Fruit fly (Drosophila melanogaster) whole organism, embryonic: ENCODE measurements around the gene kek6.

Source experiments
- CG10267 ChIP-seq: fragments of 200-800 bp; sonication (Bioruptor generic); optimal IDR thresholded peaks from 2 replicates; lab custom pipeline; 2018; ENCODE audit warnings: missing biosample characterization, mild to moderate bottlenecking, missing genetic modification characterization, moderate library complexity
- CG10274 ChIP-seq: fragments of 200-800 bp; sonication (Bioruptor generic); optimal IDR thresholded peaks from 3 replicates; lab custom pipeline; 2017; ENCODE audit warnings: missing biosample characterization, mild to moderate bottlenecking, missing genetic modification characterization
- CG10366 ChIP-seq: fragments of 200-800 bp; sonication (Bioruptor generic); IDR thresholded peaks from 2 replicates; pipeline ENCODE4 v1.3.6; 2022; ENCODE audit warnings: missing biosample characterization, missing genetic modification characterization
- CG12659 ChIP-seq: fragments of 200-800 bp; sonication (Bioruptor generic); optimal IDR thresholded peaks from 3 replicates; lab custom pipeline; 2017; ENCODE audit warnings: mild to moderate bottlenecking, missing biosample characterization, missing genetic modification reagents, missing genetic modification characterization
- CG14441 ChIP-seq: fragments of 200-800 bp; sonication (Bioruptor generic); IDR thresholded peaks from 2 replicates; pipeline ENCODE4 v1.3.6; 2022; ENCODE audit warnings: missing biosample characterization, missing genetic modification characterization
- CG16779 ChIP-seq: fragments of 200-800 bp; sonication (Bioruptor generic); IDR thresholded peaks from 2 replicates; pipeline ENCODE4 v1.3.6; 2022; ENCODE audit warnings: missing biosample characterization, missing genetic modification characterization
- CG17328 ChIP-seq: fragments of 200-800 bp; sonication (Bioruptor generic); IDR thresholded peaks from 2 replicates; pipeline ENCODE4 v1.3.6; 2022; ENCODE audit warnings: missing biosample characterization, missing genetic modification characterization
- CG2116 ChIP-seq: fragments of 200-800 bp; sonication (Bioruptor generic); optimal IDR thresholded peaks from 3 replicates; lab custom pipeline; 2018; ENCODE audit warnings: missing biosample characterization, mild to moderate bottlenecking, missing genetic modification characterization
- CG31224 ChIP-seq: fragments of 200-800 bp; sonication (Bioruptor generic); IDR thresholded peaks from 2 replicates; pipeline ENCODE4 v1.3.6; 2022; ENCODE audit warnings: missing biosample characterization, missing genetic modification characterization
- CG34224 ChIP-seq: fragments of 200-800 bp; sonication (Bioruptor generic); IDR thresholded peaks from 3 replicates; pipeline ENCODE4 v1.3.6; 2022; ENCODE audit warnings: missing biosample characterization, missing genetic modification characterization; ENCODE audit not compliant: partially characterized antibody
- CG3847 ChIP-seq: fragments of 200-800 bp; sonication (Bioruptor generic); IDR thresholded peaks from 2 replicates; pipeline ENCODE4 v1.3.6; 2022; ENCODE audit warnings: missing biosample characterization, missing genetic modification characterization
- CG6765 ChIP-seq: fragments of 200-800 bp; sonication (Bioruptor generic); optimal IDR thresholded peaks from 3 replicates; lab custom pipeline; 2017; ENCODE audit warnings: missing biosample characterization, mild to moderate bottlenecking, missing genetic modification characterization
- CG6791 ChIP-seq: fragments of 200-800 bp; sonication (Bioruptor generic); IDR thresholded peaks from 3 replicates; pipeline ENCODE4 v1.3.6; 2022; ENCODE audit warnings: missing biosample characterization, missing genetic modification characterization; ENCODE audit not compliant: partially characterized antibody
- CG6813 ChIP-seq: fragments of 200-800 bp; sonication (Bioruptor generic); optimal IDR thresholded peaks from 2 replicates; lab custom pipeline; 2017; ENCODE audit warnings: missing biosample characterization, missing genetic modification characterization, mild to moderate bottlenecking, moderate library complexity, missing genetic modification reagents
- CG8290 ChIP-seq, 3 experiments: fragments of 200-800 bp; sonication (Bioruptor generic); optimal IDR thresholded peaks; 2 replicates each; lab custom pipeline; 2016 to 2019; ENCODE audit warnings: missing biosample characterization in 3 of 3, missing genetic modification characterization in 3 of 3, mild to moderate bottlenecking in 2 of 3, moderate library complexity in 1 of 3
- Dll ChIP-seq: fragments of 200-800 bp; sonication (Bioruptor generic); IDR thresholded peaks from 4 replicates; pipeline ENCODE4 v1.3.6; 2022; ENCODE audit warnings: missing biosample characterization, missing genetic modification characterization; ENCODE audit not compliant: partially characterized antibody
- Doc2 ChIP-seq: fragments of 200-800 bp; sonication (Bioruptor generic); IDR thresholded peaks from 2 replicates; pipeline ENCODE4 v1.3.6; 2022; ENCODE audit warnings: missing biosample characterization, missing genetic modification characterization
- Ets97D ChIP-seq: fragments of 200-800 bp; sonication (Bioruptor generic); optimal IDR thresholded peaks from 3 replicates; lab custom pipeline; 2016; ENCODE audit warnings: missing biosample characterization, missing genetic modification characterization
- Fer1 ChIP-seq: fragments of 200-800 bp; sonication (Bioruptor generic); optimal IDR thresholded peaks from 2 replicates; lab custom pipeline; 2017; ENCODE audit warnings: missing biosample characterization, mild to moderate bottlenecking, missing genetic modification characterization
- HHEX ChIP-seq: fragments of 200-800 bp; sonication (Bioruptor generic); optimal IDR thresholded peaks from 3 replicates; lab custom pipeline; 2017; ENCODE audit warnings: missing biosample characterization, mild to moderate bottlenecking, missing genetic modification characterization, missing genetic modification reagents
- HLHmδ ChIP-seq: fragments of 200-800 bp; sonication (Bioruptor generic); optimal IDR thresholded peaks from 2 replicates; lab custom pipeline; 2018; ENCODE audit warnings: missing biosample characterization, mild to moderate bottlenecking, missing genetic modification characterization, moderate library complexity
- Lhr ChIP-seq: fragments of 200-800 bp; sonication (Bioruptor generic); optimal IDR thresholded peaks from 3 replicates; lab custom pipeline; 2017; ENCODE audit warnings: mild to moderate bottlenecking, missing biosample characterization, missing genetic modification reagents, missing genetic modification characterization
- Mad ChIP-seq: fragments of 200-800 bp; sonication (Bioruptor generic); optimal IDR thresholded peaks from 2 replicates; lab custom pipeline; 2016; ENCODE audit warnings: missing biosample characterization, missing genetic modification characterization
- Med ChIP-seq: fragments of 200-800 bp; sonication (Bioruptor generic); peaks from one replicate; lab custom pipeline; 2016; ENCODE audit warnings: missing biosample characterization, missing genetic modification characterization, mild to moderate bottlenecking, inconsistent platforms, moderate library complexity
- Side ChIP-seq: fragments of 200-800 bp; sonication (Bioruptor generic); optimal IDR thresholded peaks from 2 replicates; lab custom pipeline; 2016; ENCODE audit warnings: missing biosample characterization, missing genetic modification characterization
- Sry-δ ChIP-seq: fragments of 200-800 bp; sonication (Bioruptor generic); optimal IDR thresholded peaks from 2 replicates; lab custom pipeline; 2016; ENCODE audit warnings: missing biosample characterization, missing genetic modification characterization
- ato ChIP-seq: fragments of 200-800 bp; sonication (Bioruptor generic); IDR thresholded peaks from 2 replicates; pipeline ENCODE4 v1.3.6; 2022; ENCODE audit warnings: missing biosample characterization, missing genetic modification characterization; ENCODE audit not compliant: partially characterized antibody
- caup ChIP-seq: fragments of 200-800 bp; sonication (Bioruptor generic); optimal IDR thresholded peaks from 3 replicates; lab custom pipeline; 2017; ENCODE audit warnings: missing biosample characterization, mild to moderate bottlenecking, missing genetic modification characterization, moderate library complexity; ENCODE audit not compliant: severe bottlenecking
- chinmo ChIP-seq: fragments of 200-800 bp; sonication (Bioruptor generic); IDR thresholded peaks from 4 replicates; pipeline ENCODE4 v1.3.6; 2022; ENCODE audit warnings: missing biosample characterization, missing genetic modification characterization; ENCODE audit not compliant: partially characterized antibody
- eyg ChIP-seq: fragments of 200-800 bp; sonication (Bioruptor generic); optimal IDR thresholded peaks from 3 replicates; lab custom pipeline; 2016; ENCODE audit warnings: missing biosample characterization, missing genetic modification characterization
- fd102C ChIP-seq: fragments of 200-800 bp; sonication (Bioruptor generic); optimal IDR thresholded peaks from 2 replicates; lab custom pipeline; 2018; ENCODE audit warnings: missing biosample characterization, mild to moderate bottlenecking, missing genetic modification characterization, moderate library complexity
- gfzf ChIP-seq: fragments of 200-800 bp; sonication (Bioruptor generic); optimal IDR thresholded peaks from 2 replicates; lab custom pipeline; 2016; ENCODE audit warnings: missing biosample characterization, mild to moderate bottlenecking, missing genetic modification characterization, moderate library complexity
- ken ChIP-seq: fragments of 200-800 bp; sonication (Bioruptor generic); IDR thresholded peaks from 3 replicates; pipeline ENCODE4 v1.3.6; 2022; ENCODE audit warnings: missing biosample characterization, missing genetic modification characterization
- lilli ChIP-seq: fragments of 200-800 bp; sonication (Bioruptor generic); optimal IDR thresholded peaks from 3 replicates; lab custom pipeline; 2016; ENCODE audit warnings: missing biosample characterization, missing genetic modification characterization
- lola ChIP-seq, 3 experiments: fragments of >200 bp in 2 of 3; fragments of 200-800 bp in 1 of 3; sonication (Bioruptor generic) in 1 of 3; optimal IDR thresholded peaks; 2 replicates each; lab custom pipeline; 2017 to 2019; ENCODE audit warnings: missing biosample characterization in 3 of 3, missing genetic modification characterization in 3 of 3, mild to moderate bottlenecking in 1 of 3, moderate library complexity in 1 of 3
- nerfin-1 ChIP-seq: fragments of 200-800 bp; sonication (Bioruptor generic); optimal IDR thresholded peaks from 3 replicates; lab custom pipeline; 2019; ENCODE audit warnings: missing biosample characterization, mild to moderate bottlenecking, missing genetic modification characterization, moderate library complexity
- onecut ChIP-seq: fragments of 200-800 bp; sonication (Bioruptor generic); IDR thresholded peaks from 2 replicates; pipeline ENCODE4 v1.3.6; 2022; ENCODE audit warnings: missing biosample characterization, missing genetic modification characterization
- p53 ChIP-seq: fragments of 200-800 bp; sonication (Bioruptor generic); optimal IDR thresholded peaks from 2 replicates; lab custom pipeline; 2016; ENCODE audit warnings: missing biosample characterization, missing genetic modification characterization
- pfk ChIP-seq: fragments of 200-800 bp; sonication (Bioruptor generic); optimal IDR thresholded peaks from 2 replicates; lab custom pipeline; 2018; ENCODE audit warnings: missing biosample characterization, mild to moderate bottlenecking, missing genetic modification characterization, moderate library complexity
- pho ChIP-seq: fragments of 200-800 bp; sonication (Bioruptor generic); optimal IDR thresholded peaks from 2 replicates; lab custom pipeline; 2016; ENCODE audit warnings: missing biosample characterization, missing genetic modification characterization
- pum ChIP-seq: fragments of 200-800 bp; sonication (Bioruptor generic); optimal IDR thresholded peaks from 2 replicates; lab custom pipeline; 2016; ENCODE audit warnings: missing biosample characterization, missing genetic modification characterization
- row ChIP-seq: fragments of 200-800 bp; sonication (Bioruptor generic); IDR thresholded peaks from 3 replicates; pipeline ENCODE4 v1.3.6; 2022; ENCODE audit warnings: missing biosample characterization, missing genetic modification characterization
- tap ChIP-seq: fragments of 200-800 bp; optimal IDR thresholded peaks from 3 replicates; lab custom pipeline; 2019; ENCODE audit warnings: missing biosample characterization, mild to moderate bottlenecking, missing genetic modification characterization, moderate library complexity
- trem ChIP-seq: fragments of 200-800 bp; optimal IDR thresholded peaks from 3 replicates; lab custom pipeline; 2019; ENCODE audit warnings: missing biosample characterization, mild to moderate bottlenecking, missing genetic modification characterization, moderate library complexity
- vnd ChIP-seq: fragments of 200-800 bp; sonication (Bioruptor generic); IDR thresholded peaks from 3 replicates; pipeline ENCODE4 v1.3.6; 2022; ENCODE audit warnings: missing biosample characterization, missing genetic modification characterization; ENCODE audit not compliant: partially characterized antibody
- wek ChIP-seq: fragments of 200-800 bp; sonication (Bioruptor generic); optimal IDR thresholded peaks from 3 replicates; lab custom pipeline; 2018; ENCODE audit warnings: missing biosample characterization, mild to moderate bottlenecking, missing genetic modification characterization, moderate library complexity

Gene kek6

DNA sequence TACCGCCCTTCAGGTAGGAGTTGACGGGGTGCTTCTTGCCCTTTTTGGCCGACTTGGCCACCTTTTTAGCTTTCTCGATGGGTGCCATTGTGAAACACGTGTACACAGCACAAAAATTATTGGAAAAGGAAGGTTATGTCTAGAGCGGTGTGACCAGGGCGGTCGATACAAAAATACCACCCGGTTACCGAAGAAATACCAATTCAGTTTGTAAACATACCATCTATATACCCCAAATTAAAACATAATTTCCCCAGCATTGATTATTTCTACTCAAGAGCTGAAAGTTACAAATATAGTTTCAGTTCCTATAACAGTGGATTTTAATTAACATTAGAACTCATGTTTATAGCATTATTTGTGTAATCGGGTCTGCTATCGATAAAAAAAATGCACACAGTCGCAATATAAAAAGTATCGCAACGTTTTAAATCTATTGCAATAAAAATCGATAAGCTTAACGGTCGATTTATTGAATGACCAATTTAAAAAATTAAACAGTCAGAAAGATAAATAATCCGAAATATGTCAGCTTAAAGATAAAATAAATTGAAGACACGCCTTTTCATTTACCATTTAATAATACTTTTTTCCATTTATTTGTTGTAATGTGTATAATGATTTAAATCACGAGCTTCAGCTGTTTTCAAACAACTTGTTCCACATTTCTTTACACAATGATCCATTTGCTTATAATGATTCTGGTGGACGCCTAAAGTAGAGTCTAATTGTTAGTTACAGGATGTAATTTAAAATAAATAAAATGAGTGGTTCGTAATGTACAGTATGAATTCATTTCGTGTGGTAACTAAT is 25.7 kb upstream of the kek6 start, which contains the start of gene RpL6 (continued):
- peak; percentile 40 for TF ChIP-seq Fer1 (GFP tag; lab: Kevin White, UChicago)
- TF ChIP-seq CG6765 (GFP tag; lab: Kevin White, UChicago), result peak; percentile 61
- no peak for TF ChIP-seq p53
- peak; percentile 88 for TF ChIP-seq CG34224
- TF ChIP-seq CG3847 (GFP tag; lab: Robert Waterston, UW), result peak; percentile 31; the same call in 1 of the 2 replicates
- peak; percentile 20 for TF ChIP-seq Side (GFP tag; lab: Kevin White, UChicago)
- TF ChIP-seq wek (GFP tag; lab: Kevin White, UChicago), result peak; percentile 41
- peak; percentile 34; the same call in 1 of the 2 replicates for TF ChIP-seq CG14441 (GFP tag; lab: Robert Waterston, UW)
- TF ChIP-seq Med (GFP tag; lab: Kevin White, UChicago), result peak; percentile 82
- TF ChIP-seq vnd (GFP tag; lab: Robert Waterston, UW), result peak; percentile 73
- no peak for TF ChIP-seq CG10274
- TF ChIP-seq CG2116 (GFP tag; lab: Kevin White, UChicago), result peak; percentile 99
- TF ChIP-seq Sry-δ (GFP tag; lab: Kevin White, UChicago), result peak; percentile 85
- TF ChIP-seq Ets97D, result peak; percentile 84
- peak; percentile 42; the same call in 1 of the 2 replicates for TF ChIP-seq onecut (GFP tag; lab: Robert Waterston, UW)
- peak; percentile 77 for TF ChIP-seq Lhr (GFP tag; lab: Kevin White, UChicago)
- peak; percentile 34; the same call in 1 of the 2 replicates for TF ChIP-seq CG17328 (GFP tag; lab: Robert Waterston, UW)
- TF ChIP-seq Doc2 (GFP tag; lab: Robert Waterston, UW), result no peak
- TF ChIP-seq CG16779, result no peak
- TF ChIP-seq eyg (GFP tag; lab: Kevin White, UChicago), result no peak
- peak; percentile 2 for TF ChIP-seq HHEX (GFP tag; lab: Kevin White, UChicago)
- peak; percentile 25 for TF ChIP-seq pho
- peak in 1 of 3 experiments; percentile 13 for TF ChIP-seq lola (GFP tag; optimal IDR thresholded peaks at IDR 0.05; lab: Kevin White, UChicago)
- peak; percentile 29 for TF ChIP-seq tap (tag; lab: Kevin White, UChicago)
- peak; percentile 93 for TF ChIP-seq gfzf
- TF ChIP-seq CG8290 (GFP tag; optimal IDR thresholded peaks at IDR 0.05; lab: Kevin White, UChicago), result peak; percentile 34
- TF ChIP-seq CG8290 (tag; optimal IDR thresholded peaks at IDR 0.05; lab: Kevin White, UChicago), result peak in 1 of 2 experiments; percentile 45
- peak; percentile 47 for TF ChIP-seq pfk (GFP tag; lab: Kevin White, UChicago)
- no peak for TF ChIP-seq CG31224 (GFP tag; lab: Robert Waterston, UW)
- TF ChIP-seq CG12659 (GFP tag; lab: Kevin White, UChicago), result peak; percentile 76
- peak; percentile 77 for TF ChIP-seq CG10267 (tag; lab: Kevin White, UChicago)
- TF ChIP-seq ato (GFP tag; lab: Robert Waterston, UW), result peak; percentile 81
- peak; percentile 87 for TF ChIP-seq Dll (GFP tag; lab: Robert Waterston, UW)
- peak; percentile 79; the same call in 2 of the 4 replicates for TF ChIP-seq chinmo (GFP tag; lab: Robert Waterston, UW)
- no peak for TF ChIP-seq Mad (GFP tag; lab: Kevin White, UChicago)
- TF ChIP-seq CG6791 (GFP tag; lab: Robert Waterston, UW), result peak; percentile 84
- TF ChIP-seq trem (tag; lab: Kevin White, UChicago), result peak; percentile 87
- peak; percentile 16 for TF ChIP-seq caup
- TF ChIP-seq fd102C (GFP tag; lab: Kevin White, UChicago), result no peak
- TF ChIP-seq HLHmδ (GFP tag; lab: Kevin White, UChicago), result peak; percentile 55
- TF ChIP-seq pum, result no peak
- no peak for TF ChIP-seq CG10366 (GFP tag; lab: Robert Waterston, UW)
- TF ChIP-seq row (GFP tag; lab: Robert Waterston, UW), result peak; percentile 6; the same call in 1 of the 3 replicates
- no peak for TF ChIP-seq nerfin-1 (tag; lab: Kevin White, UChicago)
- TF ChIP-seq ken (GFP tag; lab: Robert Waterston, UW), result 0 out of 3 replicates have a peak, but pooled peaks have one; percentile 37
- TF ChIP-seq lilli (GFP tag; lab: Kevin White, UChicago), result peak; percentile 40
- no peak for TF ChIP-seq CG6813
